Worm (Caenorhabditis elegans): Measurements from ENCODE around the gene pqn-2.

- no peak for TF ChIP-seq mab-9 (GFP tag; IDR thresholded peaks at IDR 0.05)
- no peak for TF ChIP-seq unc-62 (GFP tag; optimal IDR thresholded peaks at IDR 0.05)
- no peak for TF ChIP-seq nhr-11 (tag; optimal IDR thresholded peaks at IDR 0.05)
- no peak for TF ChIP-seq ztf-11 (tag; optimal IDR thresholded peaks at IDR 0.05)
Observed at ce11 chrV:10333843-10334242, 48.4 kb upstream of the pqn-2 start.

Data from whole organism, L1 larva.